Worm (Caenorhabditis elegans): ENCODE results near the gene scl-13.

The scl-13 gene

DNA sequence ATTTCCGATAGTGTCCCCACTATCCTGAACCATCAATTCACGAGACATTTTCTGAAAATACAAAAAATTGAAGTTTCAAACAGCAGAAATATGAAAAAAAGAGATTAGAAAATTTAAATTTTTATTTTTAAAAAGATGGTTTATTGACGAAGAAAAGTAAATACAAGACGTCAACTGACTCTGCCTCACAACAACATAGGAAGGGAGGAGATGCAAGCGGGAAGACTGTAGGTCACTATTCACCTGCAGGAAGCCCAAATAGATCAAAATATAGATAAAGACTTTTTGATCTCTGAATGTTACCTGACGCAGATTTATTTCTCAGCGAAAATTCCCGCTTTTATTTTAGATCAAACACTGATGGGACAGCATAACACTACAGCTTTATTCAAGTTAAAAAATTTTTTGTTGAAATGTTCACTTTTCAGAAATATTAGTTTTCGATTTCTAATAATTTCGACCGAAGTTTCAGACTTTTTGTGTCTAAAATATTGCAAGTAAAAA lies 35.3 kb downstream of the scl-13 start, which contains the start of gene cysl-3:
cysl-3 (minus strand) TSS at position 51 of the 504 bp plus-strand sequence.
- TF ChIP-seq ztf-29 (GFP tag; IDR thresholded peaks at IDR 0.05) (no peak), flt-1 (GFP tag; IDR thresholded peaks at IDR 0.05) (no peak), klf-2 (GFP tag; conservative IDR thresholded peaks at IDR 0.05) (no peak), ztf-23 (GFP tag; IDR thresholded peaks at IDR 0.05) (no peak), tab-1 (GFP tag; IDR thresholded peaks at IDR 0.05) (no peak), ref-1 (GFP tag; conservative IDR thresholded peaks at IDR 0.05) (no peak), med-1 (GFP tag; optimal IDR thresholded peaks at IDR 0.05; ENCODE audit: insufficient read depth) (no peak), T22C8.4 (GFP tag; IDR thresholded peaks at IDR 0.05) (no peak), cog-1 (tag; optimal IDR thresholded peaks at IDR 0.05) (no peak)

DNA sequence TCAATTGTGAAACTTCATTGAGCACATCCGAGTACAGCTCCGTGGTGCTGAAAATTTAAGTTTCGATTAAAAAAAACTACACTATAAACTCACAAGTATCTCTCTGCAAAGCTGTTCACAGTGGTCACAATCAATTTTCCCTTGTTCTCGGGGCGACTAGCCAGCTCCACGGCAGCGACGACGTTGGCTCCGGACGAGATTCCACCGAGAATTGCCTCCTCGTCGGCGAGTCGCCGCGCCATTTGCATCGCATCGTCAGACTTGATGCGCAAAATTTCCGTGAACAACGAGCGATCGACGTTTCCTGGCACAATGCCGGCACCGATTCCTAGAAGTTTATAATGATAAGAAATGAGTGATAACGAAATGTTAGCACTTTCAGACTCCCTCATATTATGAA lies 36.8 kb downstream of the scl-13 start:
- TF ChIP-seq klf-2 (GFP tag; conservative IDR thresholded peaks at IDR 0.05) (no peak), ref-1 (GFP tag; conservative IDR thresholded peaks at IDR 0.05) (no peak), flt-1 (GFP tag; IDR thresholded peaks at IDR 0.05) (no peak), tab-1 (GFP tag; IDR thresholded peaks at IDR 0.05) (no peak), cog-1 (tag; optimal IDR thresholded peaks at IDR 0.05) (no peak), ztf-23 (GFP tag; IDR thresholded peaks at IDR 0.05) (no peak), ztf-29 (GFP tag; IDR thresholded peaks at IDR 0.05) (no peak), med-1 (GFP tag; optimal IDR thresholded peaks at IDR 0.05; ENCODE audit: insufficient read depth) (no peak), T22C8.4 (GFP tag; IDR thresholded peaks at IDR 0.05) (no peak)

DNA sequence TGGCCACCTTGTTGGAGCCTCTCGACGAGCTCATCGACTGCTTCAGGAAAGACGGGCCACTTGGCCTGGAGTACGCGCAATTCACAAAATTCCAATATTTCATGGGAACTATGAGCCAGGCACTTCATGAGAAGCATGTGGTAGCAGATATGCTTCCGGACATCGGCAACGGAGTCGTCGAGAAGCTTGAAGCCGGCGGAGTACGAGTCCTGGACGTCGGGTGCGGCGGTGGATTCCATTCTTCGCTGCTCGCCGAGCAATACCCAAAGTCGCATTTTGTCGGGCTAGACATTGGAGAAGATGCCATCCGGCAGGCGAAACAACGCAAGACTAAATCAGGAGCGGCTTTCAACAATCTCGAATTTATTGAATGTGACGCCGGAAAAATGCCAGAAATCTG lies 37.8 kb downstream of the scl-13 start:
- TF ChIP-seq cog-1 (tag; optimal IDR thresholded peaks at IDR 0.05) (no peak), med-1 (GFP tag; optimal IDR thresholded peaks at IDR 0.05; ENCODE audit: insufficient read depth) (no peak), ref-1 (GFP tag; conservative IDR thresholded peaks at IDR 0.05) (no peak), klf-2 (GFP tag; conservative IDR thresholded peaks at IDR 0.05) (no peak), ztf-29 (GFP tag; IDR thresholded peaks at IDR 0.05) (no peak), T22C8.4 (GFP tag; IDR thresholded peaks at IDR 0.05) (no peak), tab-1 (GFP tag; IDR thresholded peaks at IDR 0.05) (no peak), flt-1 (GFP tag; IDR thresholded peaks at IDR 0.05) (no peak), ztf-23 (GFP tag; IDR thresholded peaks at IDR 0.05) (no peak)

DNA sequence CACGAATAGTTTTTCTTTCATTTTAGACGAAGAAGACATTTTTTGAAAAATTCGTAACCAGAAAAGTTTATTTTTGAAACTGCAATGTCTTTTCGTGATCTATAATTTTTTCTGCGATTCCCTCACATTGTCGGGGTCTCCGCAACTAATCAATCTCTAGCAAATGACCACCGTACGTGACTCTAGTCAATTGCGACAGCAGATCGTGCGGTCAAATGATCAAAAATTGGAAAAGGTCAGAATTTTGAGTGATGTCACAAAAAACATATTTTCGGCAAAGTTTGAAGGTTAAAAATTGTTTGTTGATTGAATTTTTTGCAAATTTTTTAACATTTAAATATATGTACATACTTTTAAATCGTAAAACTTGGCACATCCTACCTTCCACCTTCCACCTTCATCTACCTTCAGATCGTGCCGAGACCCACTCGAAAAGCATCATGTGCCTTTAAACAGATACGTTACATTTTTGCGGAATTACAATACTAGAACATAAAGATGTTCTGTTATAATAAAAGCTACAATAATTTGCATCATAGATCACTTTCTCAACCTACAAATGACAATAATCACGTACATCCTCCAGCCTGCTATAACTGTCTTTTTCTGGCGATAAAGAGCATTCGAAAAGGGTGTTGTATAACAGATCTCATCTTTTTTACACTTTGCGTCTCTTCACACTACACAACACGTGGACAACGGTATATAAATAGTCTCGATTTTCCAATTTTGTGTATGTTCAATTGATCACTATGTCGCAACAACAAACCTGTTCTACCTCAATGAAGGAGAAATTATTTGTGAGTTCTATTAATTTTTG lies 39.8 kb downstream of the scl-13 start, which contains the start of the genes R08E5.1 and rips-1:
R08E5.1 (minus strand) TSS at position 82 of the 820 bp plus-strand sequence.
rips-1 (plus strand) TSS at position 585 of the 820 bp plus-strand sequence.
- TF ChIP-seq med-1 (GFP tag; optimal IDR thresholded peaks at IDR 0.05; ENCODE audit: insufficient read depth) (no peak), cog-1 (tag; optimal IDR thresholded peaks at IDR 0.05) (no peak), klf-2 (GFP tag; conservative IDR thresholded peaks at IDR 0.05) (no peak), ztf-29 (GFP tag; IDR thresholded peaks at IDR 0.05) (no peak), tab-1 (GFP tag; IDR thresholded peaks at IDR 0.05) (no peak), ref-1 (GFP tag; conservative IDR thresholded peaks at IDR 0.05) (no peak), ztf-23 (GFP tag; IDR thresholded peaks at IDR 0.05) (no peak), T22C8.4 (GFP tag; IDR thresholded peaks at IDR 0.05) (no peak), flt-1 (GFP tag; IDR thresholded peaks at IDR 0.05) (no peak)

DNA sequence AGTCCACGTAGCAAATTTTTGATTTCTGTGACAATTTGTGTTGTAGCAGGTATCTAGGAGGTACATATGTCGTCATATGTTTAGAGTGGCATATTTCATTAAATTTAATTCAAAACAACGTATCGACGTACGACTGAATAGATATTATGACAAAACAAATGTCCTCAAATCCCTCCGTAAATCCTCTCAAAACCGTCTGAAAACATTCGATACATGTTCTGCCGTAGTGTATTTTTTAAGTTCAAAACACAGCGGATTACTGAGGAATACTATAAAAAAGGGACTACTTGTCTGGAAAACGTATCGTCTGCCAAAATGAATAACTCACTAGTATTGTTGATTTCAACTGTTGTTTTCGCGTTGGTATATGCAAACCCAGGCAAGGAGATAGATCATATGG lies 43.2 kb downstream of the scl-13 start, which contains the start of gene R08E5.4:
R08E5.4 (plus strand) TSS at position 301 of the 400 bp plus-strand sequence.
- TF ChIP-seq cog-1 (tag; optimal IDR thresholded peaks at IDR 0.05) (no peak), tab-1 (GFP tag; IDR thresholded peaks at IDR 0.05) (no peak), klf-2 (GFP tag; conservative IDR thresholded peaks at IDR 0.05) (no peak), ref-1 (GFP tag; conservative IDR thresholded peaks at IDR 0.05) (no peak), med-1 (GFP tag; optimal IDR thresholded peaks at IDR 0.05; ENCODE audit: insufficient read depth) (no peak), ztf-23 (GFP tag; IDR thresholded peaks at IDR 0.05) (no peak)

DNA sequence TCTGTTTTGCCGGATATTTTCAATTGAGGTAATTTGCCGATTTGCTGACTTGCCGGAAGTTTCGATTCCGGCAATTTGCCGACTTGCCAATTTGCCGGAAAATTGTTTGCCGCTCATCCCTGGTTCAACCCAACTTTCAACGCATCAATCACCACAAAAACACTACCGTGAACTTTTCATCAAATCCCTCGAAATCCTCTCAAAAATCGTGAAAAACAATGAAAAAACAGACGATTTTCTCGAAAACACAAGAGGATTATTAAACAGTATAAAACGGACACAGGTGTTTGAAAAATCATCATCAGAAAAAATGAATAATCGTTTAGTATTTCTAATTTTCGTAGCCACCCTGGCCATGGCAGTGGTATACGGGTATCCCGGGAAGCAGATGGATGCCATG lies 44.5 kb downstream of the scl-13 start, which contains the start of gene Y39H10A.1:
Y39H10A.1 (plus strand) TSS at position 301 of the 400 bp plus-strand sequence.
- no peak for TF ChIP-seq flt-1 (GFP tag; IDR thresholded peaks at IDR 0.05)
- no peak for TF ChIP-seq cog-1 (tag; optimal IDR thresholded peaks at IDR 0.05)
- TF ChIP-seq klf-2 (GFP tag; conservative IDR thresholded peaks at IDR 0.05), result no peak
- TF ChIP-seq ztf-29 (GFP tag; IDR thresholded peaks at IDR 0.05), result no peak
- TF ChIP-seq ref-1 (GFP tag; conservative IDR thresholded peaks at IDR 0.05), result no peak
- no peak for TF ChIP-seq med-1 (GFP tag; optimal IDR thresholded peaks at IDR 0.05; ENCODE audit: insufficient read depth)
- TF ChIP-seq ztf-23 (GFP tag; IDR thresholded peaks at IDR 0.05), result no peak
- no peak for TF ChIP-seq T22C8.4 (GFP tag; IDR thresholded peaks at IDR 0.05)
- TF ChIP-seq tab-1 (GFP tag; IDR thresholded peaks at IDR 0.05), result no peak

DNA sequence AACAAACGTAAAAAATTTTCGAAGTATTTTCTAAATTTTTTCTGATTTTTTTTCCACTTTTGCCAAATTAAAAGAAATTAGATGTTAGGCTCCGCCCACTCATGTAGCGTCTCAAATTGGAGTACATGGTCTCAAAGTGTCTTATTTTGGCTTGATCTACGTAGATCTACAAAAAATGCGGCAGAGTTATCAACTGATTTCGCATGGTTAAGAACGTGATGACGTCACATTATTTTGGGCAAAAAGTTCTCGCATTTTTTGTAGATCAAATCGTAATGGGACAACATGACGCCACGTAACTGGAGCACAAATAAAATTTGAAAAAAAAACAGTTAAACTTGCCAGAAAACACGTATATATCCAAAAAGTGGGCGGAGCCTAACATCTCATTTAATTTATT lies 49.6 kb downstream of the scl-13 start:
- TF ChIP-seq flt-1 (GFP tag; IDR thresholded peaks at IDR 0.05) (no peak), klf-2 (GFP tag; conservative IDR thresholded peaks at IDR 0.05) (no peak), cog-1 (tag; optimal IDR thresholded peaks at IDR 0.05) (no peak), ztf-23 (GFP tag; IDR thresholded peaks at IDR 0.05) (no peak), T22C8.4 (GFP tag; IDR thresholded peaks at IDR 0.05) (no peak), med-1 (GFP tag; optimal IDR thresholded peaks at IDR 0.05; ENCODE audit: insufficient read depth) (no peak), ref-1 (GFP tag; conservative IDR thresholded peaks at IDR 0.05) (no peak), ztf-29 (GFP tag; IDR thresholded peaks at IDR 0.05) (no peak), tab-1 (GFP tag; IDR thresholded peaks at IDR 0.05) (no peak)

DNA sequence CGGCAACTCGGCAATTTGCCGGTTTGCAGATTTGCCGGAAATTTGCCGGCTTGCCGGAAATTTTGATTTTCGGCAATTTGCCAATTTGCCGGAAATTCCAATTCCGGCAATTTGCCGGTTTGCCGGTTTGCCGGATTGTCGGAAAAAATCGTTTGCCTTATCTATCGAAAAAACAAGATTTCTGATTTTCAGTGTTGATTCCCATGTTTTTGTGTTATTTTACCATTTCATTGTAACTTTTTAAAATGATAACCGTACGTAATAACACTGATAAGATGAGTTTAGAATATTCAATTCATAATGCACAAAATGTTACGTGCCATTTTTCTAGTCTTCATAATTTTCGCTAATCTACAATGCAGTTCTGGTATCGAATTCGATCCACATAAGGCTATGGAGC lies 50.6 kb downstream of the scl-13 start, which contains the start of gene oac-55:
oac-55 (plus strand) TSS at position 301 of the 400 bp plus-strand sequence.
- no peak for TF ChIP-seq T22C8.4 (GFP tag; IDR thresholded peaks at IDR 0.05)
- no peak for TF ChIP-seq tab-1 (GFP tag; IDR thresholded peaks at IDR 0.05)
- TF ChIP-seq med-1 (GFP tag; optimal IDR thresholded peaks at IDR 0.05; ENCODE audit: insufficient read depth), result no peak
- TF ChIP-seq flt-1 (GFP tag; IDR thresholded peaks at IDR 0.05), result no peak
- no peak for TF ChIP-seq klf-2 (GFP tag; conservative IDR thresholded peaks at IDR 0.05)
- TF ChIP-seq cog-1 (tag; optimal IDR thresholded peaks at IDR 0.05), result no peak
- TF ChIP-seq ztf-29 (GFP tag; IDR thresholded peaks at IDR 0.05), result no peak
- no peak for TF ChIP-seq ref-1 (GFP tag; conservative IDR thresholded peaks at IDR 0.05)
- no peak for TF ChIP-seq ztf-23 (GFP tag; IDR thresholded peaks at IDR 0.05)
